Worm (Caenorhabditis elegans): Measurements from ENCODE around the gene E02H4.2.

E02H4.2 gene

DNA sequence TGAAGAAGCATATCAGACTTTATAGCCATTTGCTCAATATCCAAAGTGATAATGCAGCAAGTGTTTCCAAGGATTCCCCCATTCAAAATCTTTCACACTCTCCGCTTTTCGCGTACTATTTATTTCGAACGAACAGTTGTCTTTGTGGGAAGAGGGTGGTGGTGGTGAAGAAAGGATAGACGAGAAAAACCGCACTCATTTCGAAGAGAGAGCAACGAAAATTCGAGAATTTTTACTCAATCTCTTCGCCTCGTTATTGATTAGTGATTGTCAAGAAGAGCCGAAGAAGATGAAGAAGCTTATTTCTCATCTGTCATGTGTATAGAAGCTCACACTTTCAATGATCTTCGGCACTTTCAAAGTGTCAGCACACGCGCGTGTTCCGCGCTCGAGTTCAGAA is 6.5 kb upstream of the E02H4.2 start:
- TF ChIP-seq lsy-2 (tag; optimal IDR thresholded peaks at IDR 0.05) (peak in 1 of 2 experiments; percentile 51), R02D3.7 (tag; optimal IDR thresholded peaks at IDR 0.05) (no peak), blmp-1 (tag; optimal IDR thresholded peaks at IDR 0.05; ENCODE audit: insufficient read depth) (no peak), F13H6.1 (tag; optimal IDR thresholded peaks at IDR 0.05) (peak; percentile 87), C34F6.9 (tag; optimal IDR thresholded peaks at IDR 0.05) (peak; percentile 30), sma-9 (GFP tag; optimal IDR thresholded peaks at IDR 0.05) (peak; percentile 75), sma-9 (tag; optimal IDR thresholded peaks at IDR 0.05) (no peak), nhr-129 (tag; optimal IDR thresholded peaks at IDR 0.05) (peak; percentile 50), fos-1 (tag; optimal IDR thresholded peaks at IDR 0.05) (no peak), nhr-10 (tag; optimal IDR thresholded peaks at IDR 0.05) (no peak), crh-2 (tag; optimal IDR thresholded peaks at IDR 0.05) (peak; percentile 22)

DNA sequence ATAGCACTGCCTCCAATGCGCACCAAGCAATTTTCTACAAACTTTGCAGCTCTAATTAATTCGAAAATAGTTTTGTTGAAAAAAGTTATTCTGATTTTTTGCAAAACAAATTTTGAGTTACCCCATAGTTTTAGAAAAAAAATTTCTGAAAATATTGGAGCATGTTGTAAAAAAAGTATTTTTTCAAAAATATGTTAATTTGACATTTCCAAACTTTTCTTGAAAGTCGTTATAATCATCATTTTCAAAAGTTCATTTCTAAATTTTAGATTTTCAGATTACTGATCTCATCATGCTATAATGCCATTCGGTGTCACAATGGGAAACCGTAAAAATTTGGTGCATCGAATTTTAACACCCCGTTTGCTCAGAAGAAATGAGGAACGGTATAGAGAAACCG is 13.6 kb downstream of the E02H4.2 start, which contains the start of gene del-1:
del-1 (plus strand) TSS at position 301 of the 400 bp plus-strand sequence.
- TF ChIP-seq egl-27 (tag; optimal IDR thresholded peaks at IDR 0.05) (no peak), lin-13 (GFP tag; optimal IDR thresholded peaks at IDR 0.05) (no peak), sma-3 (GFP tag; optimal IDR thresholded peaks at IDR 0.05) (no peak), R02D3.7 (tag; optimal IDR thresholded peaks at IDR 0.05) (no peak), snpc-4 (tag; optimal IDR thresholded peaks at IDR 0.05) (no peak)

- no peak for TF ChIP-seq nhr-25 (tag; optimal IDR thresholded peaks at IDR 0.05)
- no peak for TF ChIP-seq zag-1 (tag; optimal IDR thresholded peaks at IDR 0.05)
- peak; percentile 29 for TF ChIP-seq elt-1 (tag; optimal IDR thresholded peaks at IDR 0.05)
- no peak for TF ChIP-seq peb-1 (tag; optimal IDR thresholded peaks at IDR 0.05)
- TF ChIP-seq lin-13 (GFP tag; optimal IDR thresholded peaks at IDR 0.05): no peak
Observed at ce11 chrX:14267170-14267569, 14.3 kb downstream of the E02H4.2 start.

ce11 chrX:14263473-14263872 is 18.0 kb downstream of the E02H4.2 start, which contains the start of gene E02H4.8:
Gene E02H4.8 (minus strand): TSS chrX:14263573.
- no peak for TF ChIP-seq ztf-11 (tag; optimal IDR thresholded peaks at IDR 0.05)
- TF ChIP-seq ama-1 (optimal IDR thresholded peaks at IDR 0.05): no peak
- no peak for TF ChIP-seq gmeb-1 (tag; optimal IDR thresholded peaks at IDR 0.05)
- no peak for TF ChIP-seq Y55F3AM.14 (GFP tag; optimal IDR thresholded peaks at IDR 0.05)
- TF ChIP-seq R02D3.7 (tag; optimal IDR thresholded peaks at IDR 0.05): no peak
- no peak for TF ChIP-seq nhr-10 (tag; optimal IDR thresholded peaks at IDR 0.05)
- TF ChIP-seq nhr-77 (tag; optimal IDR thresholded peaks at IDR 0.05): no peak
- no peak for TF ChIP-seq elt-3 (tag; optimal IDR thresholded peaks at IDR 0.05)
- TF ChIP-seq dmd-4 (tag; optimal IDR thresholded peaks at IDR 0.05): no peak
- no peak for TF ChIP-seq C34F6.9 (tag; optimal IDR thresholded peaks at IDR 0.05)
- TF ChIP-seq F13H6.1 (tag; optimal IDR thresholded peaks at IDR 0.05): no peak
- no peak for TF ChIP-seq egl-27 (tag; optimal IDR thresholded peaks at IDR 0.05)
- TF ChIP-seq zag-1 (tag; optimal IDR thresholded peaks at IDR 0.05): no peak
- TF ChIP-seq crh-2 (tag; optimal IDR thresholded peaks at IDR 0.05): no peak
- no peak for TF ChIP-seq snpc-4 (tag; optimal IDR thresholded peaks at IDR 0.05)
- TF ChIP-seq nhr-129 (tag; optimal IDR thresholded peaks at IDR 0.05): no peak
- no peak for TF ChIP-seq sem-4 (tag; optimal IDR thresholded peaks at IDR 0.05)
- no peak for TF ChIP-seq lin-11 (tag; optimal IDR thresholded peaks at IDR 0.05)

- no peak for TF ChIP-seq aly-2 (tag; optimal IDR thresholded peaks at IDR 0.05)
- TF ChIP-seq zag-1 (tag; optimal IDR thresholded peaks at IDR 0.05): no peak
- no peak for TF ChIP-seq unc-39 (tag; optimal IDR thresholded peaks at IDR 0.05)
- TF ChIP-seq ceh-16 (tag; optimal IDR thresholded peaks at IDR 0.05): no peak
- TF ChIP-seq nhr-23 (tag; optimal IDR thresholded peaks at IDR 0.05): no peak
- no peak for TF ChIP-seq nhr-237 (tag; optimal IDR thresholded peaks at IDR 0.05)
- TF ChIP-seq snpc-4 (tag; optimal IDR thresholded peaks at IDR 0.05): no peak
- TF ChIP-seq unc-55 (GFP tag; optimal IDR thresholded peaks at IDR 0.05): no peak
- no peak for TF ChIP-seq gmeb-1 (tag; optimal IDR thresholded peaks at IDR 0.05)
- no peak for TF ChIP-seq ceh-82 (tag; optimal IDR thresholded peaks at IDR 0.05)
- no peak for TF ChIP-seq nhr-10 (tag; optimal IDR thresholded peaks at IDR 0.05)
- TF ChIP-seq sma-9 (GFP tag; optimal IDR thresholded peaks at IDR 0.05): no peak
- TF ChIP-seq sma-9 (tag; optimal IDR thresholded peaks at IDR 0.05): no peak
- no peak for TF ChIP-seq peb-1 (tag; optimal IDR thresholded peaks at IDR 0.05)
- TF ChIP-seq nhr-77 (tag; optimal IDR thresholded peaks at IDR 0.05): no peak
- no peak for TF ChIP-seq lin-39 (tag; optimal IDR thresholded peaks at IDR 0.05)
- no peak for TF ChIP-seq lsy-2 (tag; optimal IDR thresholded peaks at IDR 0.05)
Observed at ce11 chrX:14257661-14258060, 23.8 kb downstream of the E02H4.2 start, which contains the start of gene E02H4.4. Gene E02H4.4 (plus strand): TSS chrX:14257961.
